Worm (Caenorhabditis elegans) whole organism, L2 larva: Measurements from ENCODE around the gene F17E9.3.

Source experiments
- F13H6.1 ChIP-seq: sonication (generic microtip); optimal IDR thresholded peaks from 2 replicates; lab custom pipeline; 2016; ENCODE audit warnings: missing genetic modification characterization, missing compliant biosample characterization
- R02D3.7 ChIP-seq: fragments of 150-350 bp; optimal IDR thresholded peaks from 2 replicates; lab custom pipeline; 2014; ENCODE audit warnings: missing biosample characterization, missing genetic modification characterization
- Y55F3AM.14 ChIP-seq: fragments of 200-800 bp; sonication (Bioruptor generic); optimal IDR thresholded peaks from 2 replicates; lab custom pipeline; 2018; ENCODE audit warnings: mild to moderate bottlenecking, missing genetic modification characterization, missing compliant biosample characterization
- aly-2 ChIP-seq: fragments of 150-350 bp; optimal IDR thresholded peaks from 2 replicates; lab custom pipeline; 2014; ENCODE audit warnings: missing biosample characterization, missing genetic modification characterization
- ama-1 ChIP-seq: fragments of 150-350 bp; optimal IDR thresholded peaks from 2 replicates; lab custom pipeline; 2018; ENCODE audit warnings: inconsistent platforms
- blmp-1 ChIP-seq: sonication (generic microtip); optimal IDR thresholded peaks from 2 replicates; lab custom pipeline; 2017; ENCODE audit warnings: missing genetic modification characterization, mild to moderate bottlenecking, missing compliant biosample characterization, antibody characterized with exemption, moderate library complexity; ENCODE audit not compliant: insufficient read depth
- ceh-16 ChIP-seq: fragments of 150-350 bp; optimal IDR thresholded peaks from 2 replicates; lab custom pipeline; 2014; ENCODE audit warnings: missing biosample characterization, missing genetic modification characterization
- ceh-82 ChIP-seq: fragments of 150-350 bp; optimal IDR thresholded peaks from 2 replicates; lab custom pipeline; 2014; ENCODE audit warnings: missing biosample characterization, missing genetic modification characterization
- crh-2 ChIP-seq: sonication (generic microtip); optimal IDR thresholded peaks from 2 replicates; lab custom pipeline; 2017; ENCODE audit warnings: missing biosample characterization, missing genetic modification characterization
- dmd-4 ChIP-seq: sonication (generic microtip); optimal IDR thresholded peaks from 2 replicates; lab custom pipeline; 2017; ENCODE audit warnings: missing biosample characterization, missing genetic modification characterization
- egl-27 ChIP-seq: sonication (generic microtip); optimal IDR thresholded peaks from 3 replicates; lab custom pipeline; 2017; ENCODE audit warnings: missing biosample characterization, missing genetic modification reagents, missing genetic modification characterization
- elt-1 ChIP-seq: fragments of 150-350 bp; optimal IDR thresholded peaks from 2 replicates; lab custom pipeline; 2014; ENCODE audit warnings: missing biosample characterization, missing genetic modification characterization
- fos-1 ChIP-seq: fragments of 150-350 bp; optimal IDR thresholded peaks from 2 replicates; lab custom pipeline; 2014; ENCODE audit warnings: missing biosample characterization, missing genetic modification characterization
- gmeb-1 ChIP-seq: fragments of 150-350 bp; optimal IDR thresholded peaks from 2 replicates; lab custom pipeline; 2014; ENCODE audit warnings: missing biosample characterization, missing genetic modification characterization
- lin-11 ChIP-seq: fragments of 150-350 bp; sonication (generic microtip); optimal IDR thresholded peaks from 2 replicates; lab custom pipeline; 2014; ENCODE audit warnings: missing biosample characterization, missing genetic modification characterization, inconsistent platforms, mixed read lengths
- lin-13 ChIP-seq: fragments of 150-350 bp; optimal IDR thresholded peaks from 2 replicates; lab custom pipeline; 2014; ENCODE audit warnings: missing biosample characterization, missing genetic modification reagents, missing genetic modification characterization
- lin-39 ChIP-seq: fragments of 150-350 bp; optimal IDR thresholded peaks from 2 replicates; lab custom pipeline; 2014; ENCODE audit warnings: missing biosample characterization, missing genetic modification reagents, missing genetic modification characterization
- lsy-2 ChIP-seq, 2 experiments: fragments of 150-350 bp in 1 of 2; sonication (generic microtip) in 1 of 2; optimal IDR thresholded peaks; 2 replicates each; lab custom pipeline; 2014 to 2017; ENCODE audit warnings: missing biosample characterization in 2 of 2, missing genetic modification characterization in 2 of 2
- mbf-1 ChIP-seq: sonication (generic microtip); optimal IDR thresholded peaks from 2 replicates; lab custom pipeline; 2017; ENCODE audit warnings: missing biosample characterization, missing genetic modification characterization
- mdl-1 ChIP-seq, 2 experiments: fragments of 150-350 bp in 1 of 2; sonication (generic microtip) in 1 of 2; optimal IDR thresholded peaks; 2 replicates each; lab custom pipeline; 2017; ENCODE audit warnings: missing biosample characterization in 2 of 2, missing genetic modification characterization in 2 of 2
- nhr-11 ChIP-seq: fragments of 150-350 bp; optimal IDR thresholded peaks from 2 replicates; lab custom pipeline; 2014; ENCODE audit warnings: missing biosample characterization, missing genetic modification characterization
- nhr-129 ChIP-seq: fragments of 150-350 bp; optimal IDR thresholded peaks from 2 replicates; lab custom pipeline; 2014; ENCODE audit warnings: missing biosample characterization, missing genetic modification characterization
- nhr-21 ChIP-seq: fragments of 150-350 bp; optimal IDR thresholded peaks from 2 replicates; lab custom pipeline; 2014; ENCODE audit warnings: missing biosample characterization, missing genetic modification characterization
- nhr-237 ChIP-seq: fragments of 150-350 bp; optimal IDR thresholded peaks from 2 replicates; lab custom pipeline; 2014; ENCODE audit warnings: missing biosample characterization, missing genetic modification characterization
- nhr-25 ChIP-seq: fragments of 150-350 bp; sonication (generic microtip); optimal IDR thresholded peaks from 3 replicates; lab custom pipeline; 2014; ENCODE audit warnings: missing biosample characterization, missing genetic modification characterization
- nhr-6 ChIP-seq: fragments of 150-350 bp; optimal IDR thresholded peaks from 2 replicates; lab custom pipeline; 2014; ENCODE audit warnings: missing biosample characterization, missing genetic modification characterization
- peb-1 ChIP-seq: fragments of 150-350 bp; optimal IDR thresholded peaks from 2 replicates; lab custom pipeline; 2014; ENCODE audit warnings: missing biosample characterization, missing genetic modification characterization
- sem-4 ChIP-seq: fragments of 150-350 bp; optimal IDR thresholded peaks from 2 replicates; lab custom pipeline; 2014; ENCODE audit warnings: missing biosample characterization, missing genetic modification reagents, missing genetic modification characterization
- sma-3 ChIP-seq: sonication (generic microtip); optimal IDR thresholded peaks from 2 replicates; lab custom pipeline; 2016; ENCODE audit warnings: missing genetic modification reagents, missing genetic modification characterization, missing compliant biosample characterization
- sma-9 ChIP-seq, 2 experiments: fragments of 150-350 bp in 1 of 2; sonication (generic microtip) in 1 of 2; optimal IDR thresholded peaks; 2 replicates each; lab custom pipeline; 2014 to 2016; ENCODE audit warnings: missing genetic modification characterization in 2 of 2, mild to moderate bottlenecking in 1 of 2, missing biosample characterization in 1 of 2, missing compliant biosample characterization in 1 of 2, missing genetic modification reagents in 1 of 2, moderate library complexity in 1 of 2
- snpc-4 ChIP-seq: fragments of 150-350 bp; optimal IDR thresholded peaks from 2 replicates; lab custom pipeline; 2014; ENCODE audit warnings: missing biosample characterization, missing genetic modification characterization
- unc-39 ChIP-seq: fragments of 150-350 bp; optimal IDR thresholded peaks from 2 replicates; lab custom pipeline; 2014; ENCODE audit warnings: missing biosample characterization, missing genetic modification characterization
- unc-55 ChIP-seq: fragments of 150-350 bp; sonication (generic microtip); optimal IDR thresholded peaks from 3 replicates; lab custom pipeline; 2014; ENCODE audit warnings: missing biosample characterization, missing genetic modification reagents, missing genetic modification characterization
- unc-62 ChIP-seq: fragments of 150-350 bp; optimal IDR thresholded peaks from 2 replicates; lab custom pipeline; 2014; ENCODE audit warnings: missing biosample characterization, missing genetic modification reagents, missing genetic modification characterization
- ztf-11 ChIP-seq: sonication (generic microtip); optimal IDR thresholded peaks from 2 replicates; lab custom pipeline; 2017; ENCODE audit warnings: missing biosample characterization, missing genetic modification characterization
- ztf-4 ChIP-seq: fragments of 150-350 bp; optimal IDR thresholded peaks from 2 replicates; lab custom pipeline; 2014; ENCODE audit warnings: missing biosample characterization, missing genetic modification characterization

Gene F17E9.3

DNA sequence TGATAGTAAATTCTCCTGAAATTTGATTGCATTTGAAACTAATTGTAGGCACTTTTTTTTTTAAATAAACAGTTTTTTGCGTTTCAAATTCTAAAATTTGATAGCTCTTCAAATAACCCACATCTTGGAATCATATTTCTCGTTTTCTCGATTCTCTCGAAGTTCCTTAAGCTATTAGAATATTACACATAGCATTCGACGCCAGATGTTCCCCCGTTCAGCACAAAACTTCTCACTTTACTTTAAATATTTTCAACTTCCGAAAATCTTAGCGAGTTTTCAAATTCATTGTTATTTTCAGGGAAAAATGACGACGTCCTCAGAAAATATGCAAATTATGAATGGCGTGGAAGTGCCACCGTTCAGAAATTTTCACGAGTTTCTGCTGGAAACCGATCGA is 25.0 kb downstream of the F17E9.3 start, which contains the start of gene praf-3:
TSS of gene praf-3 (plus strand) at position 301 of the 400 bp plus-strand sequence.
- no peak for TF ChIP-seq nhr-129
- TF ChIP-seq mbf-1 (tag; lab: Kevin White, UChicago): no peak
- no peak for TF ChIP-seq unc-55 (GFP tag; lab: Kevin White, UChicago)
- TF ChIP-seq aly-2 (tag; lab: Kevin White, UChicago): no peak
- no peak for TF ChIP-seq nhr-6 (tag; lab: Kevin White, UChicago)
- TF ChIP-seq peb-1 (tag; lab: Kevin White, UChicago): no peak
- no peak for TF ChIP-seq dmd-4 (tag; lab: Kevin White, UChicago)
- no peak for TF ChIP-seq unc-62 (GFP tag; lab: Kevin White, UChicago)
- TF ChIP-seq ztf-4 (tag; lab: Kevin White, UChicago): no peak
- no peak for TF ChIP-seq sma-3 (GFP tag; lab: Kevin White, UChicago)
- no peak for TF ChIP-seq gmeb-1 (tag; lab: Kevin White, UChicago)

ce11 chrIV:8380266-8380850 is 25.7 kb downstream of the F17E9.3 start:
- TF ChIP-seq ceh-16: no peak
- peak; percentile 78 for TF ChIP-seq fos-1 (tag; lab: Kevin White, UChicago)
- TF ChIP-seq nhr-25 (tag; lab: Kevin White, UChicago): no peak
- TF ChIP-seq crh-2 (tag; lab: Kevin White, UChicago): peak; percentile 44
- no peak for TF ChIP-seq lin-11 (tag; lab: Kevin White, UChicago)
- no peak for TF ChIP-seq snpc-4 (tag; lab: Kevin White, UChicago)
- TF ChIP-seq sem-4 (tag; lab: Kevin White, UChicago): no peak
- TF ChIP-seq ama-1 (lab: Kevin White, UChicago): no peak
- TF ChIP-seq nhr-237 (tag; lab: Kevin White, UChicago): no peak
- TF ChIP-seq Y55F3AM.14 (GFP tag; lab: Kevin White, UChicago): no peak
- no peak for TF ChIP-seq lin-39 (tag; lab: Kevin White, UChicago)
- TF ChIP-seq F13H6.1 (tag; lab: Kevin White, UChicago): no peak
- no peak for TF ChIP-seq nhr-21 (tag; lab: Kevin White, UChicago)
- TF ChIP-seq peb-1 (tag; lab: Kevin White, UChicago): no peak
- no peak for TF ChIP-seq egl-27
- TF ChIP-seq dmd-4 (tag; lab: Kevin White, UChicago): no peak
- no peak for TF ChIP-seq R02D3.7 (tag; lab: Kevin White, UChicago)
- TF ChIP-seq unc-39 (tag; lab: Kevin White, UChicago): no peak
- TF ChIP-seq sma-9 (GFP tag; optimal IDR thresholded peaks at IDR 0.05; lab: Kevin White, UChicago): peak; percentile 40
- TF ChIP-seq sma-9 (tag; optimal IDR thresholded peaks at IDR 0.05; lab: Kevin White, UChicago): no peak
- no peak for TF ChIP-seq mbf-1 (tag; lab: Kevin White, UChicago)
- no peak for TF ChIP-seq nhr-11 (tag; lab: Kevin White, UChicago)
- no peak for TF ChIP-seq elt-1
- no peak for TF ChIP-seq unc-55 (GFP tag; lab: Kevin White, UChicago)
- TF ChIP-seq blmp-1: no peak
- no peak for TF ChIP-seq nhr-129

DNA sequence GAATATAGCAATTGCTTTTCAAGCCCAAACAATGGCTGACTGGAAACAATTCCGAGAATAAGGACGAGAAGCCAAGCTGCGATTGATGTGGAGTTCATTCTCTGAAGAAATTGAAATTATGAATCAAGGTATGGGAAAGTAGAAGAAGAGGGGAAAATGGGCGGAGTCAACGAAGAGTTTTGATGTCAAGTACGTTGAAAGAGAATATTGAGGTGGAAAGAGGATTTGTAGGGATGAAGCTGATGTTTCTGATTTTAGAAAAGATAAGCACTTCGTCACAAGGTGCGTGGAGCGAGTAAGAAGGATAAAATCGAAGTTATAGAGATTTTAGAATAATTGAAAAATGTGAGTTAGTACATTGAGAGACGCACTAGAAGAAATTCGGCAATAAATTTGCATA is 28.0 kb downstream of the F17E9.3 start, which contains the start of gene D2096.9:
TSS of gene D2096.9 (minus strand) at position 101 of the 400 bp plus-strand sequence.
- no peak for TF ChIP-seq Y55F3AM.14 (GFP tag; lab: Kevin White, UChicago)
- TF ChIP-seq, all 48 proteins: peak for 0

DNA sequence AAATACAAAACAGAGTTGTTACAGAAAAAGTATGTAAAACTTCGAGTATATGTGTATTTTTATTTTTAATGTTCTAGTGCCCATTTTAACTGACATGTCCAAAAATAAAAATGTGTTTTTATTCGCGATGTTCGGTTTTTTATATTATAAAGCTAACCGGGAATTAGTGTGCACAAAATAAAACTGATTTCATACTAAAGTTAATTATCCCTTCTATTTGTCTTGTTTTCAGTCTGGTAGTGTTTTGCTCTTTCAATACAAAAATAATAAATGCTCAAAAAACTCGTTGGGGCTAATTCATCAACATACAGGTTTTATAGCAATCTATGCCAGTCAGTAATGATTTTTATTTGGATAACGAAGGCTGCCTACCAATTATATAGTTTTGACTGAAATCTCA is 30.1 kb downstream of the F17E9.3 start:
- no peak for TF ChIP-seq lin-13 (GFP tag; lab: Kevin White, UChicago)
- no peak for TF ChIP-seq ama-1 (lab: Kevin White, UChicago)
- TF ChIP-seq ztf-11 (tag; lab: Kevin White, UChicago): no peak
- no peak for TF ChIP-seq ceh-82 (tag; lab: Kevin White, UChicago)
- no peak for TF ChIP-seq mdl-1 (tag; optimal IDR thresholded peaks at IDR 0.05; lab: Kevin White, UChicago)
- TF ChIP-seq nhr-129: no peak
- no peak for TF ChIP-seq mbf-1 (tag; lab: Kevin White, UChicago)
- no peak for TF ChIP-seq lsy-2 (tag; optimal IDR thresholded peaks at IDR 0.05; lab: Kevin White, UChicago)
